Worm (Caenorhabditis elegans): ENCODE results near the gene F32E10.8.
"Not testable (repeated sequence)": the region's sequence is repeated elsewhere in the genome, so short reads cannot be mapped to it uniquely, and the experiment has no call there.

F32E10.8 gene

DNA sequence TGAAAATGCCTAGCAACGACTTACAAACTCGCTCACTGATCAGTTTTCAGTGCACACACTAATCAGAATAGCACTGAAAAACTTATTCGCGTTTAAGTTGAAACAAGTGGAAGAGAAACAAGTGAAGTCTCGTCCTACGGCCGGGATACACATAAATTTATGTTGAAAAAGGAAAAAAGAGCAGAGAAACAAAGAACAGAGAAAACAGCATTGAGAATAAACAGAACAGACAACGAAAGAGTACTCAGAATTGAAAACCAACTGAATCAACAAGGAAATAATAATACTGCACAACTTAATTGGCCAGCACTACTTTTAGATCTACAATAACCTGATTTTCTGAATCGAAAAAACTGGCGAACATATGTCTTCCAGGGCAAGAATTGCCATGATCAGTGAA is 13.1 kb upstream of the F32E10.8 start, which contains the start of gene F49E8.6:
TSS of gene F49E8.6 (minus strand) at position 317 of the 400 bp plus-strand sequence.
- TF ChIP-seq B0310.2 (tag; optimal IDR thresholded peaks at IDR 0.05), result no peak
- TF ChIP-seq ceh-13 (GFP tag; optimal IDR thresholded peaks at IDR 0.05), result no peak
- TF ChIP-seq tbx-11 (GFP tag; IDR thresholded peaks at IDR 0.05), result no peak
- TF ChIP-seq scrt-1 (GFP tag; IDR thresholded peaks at IDR 0.05), result no peak
- TF ChIP-seq hmbx-1 (tag; optimal IDR thresholded peaks at IDR 0.05), result no peak
- no peak for TF ChIP-seq tbx-37 (GFP tag; conservative IDR thresholded peaks at IDR 0.05)
- TF ChIP-seq ets-7 (tag; optimal IDR thresholded peaks at IDR 0.05), result no peak
- no peak for TF ChIP-seq aly-1 (tag; optimal IDR thresholded peaks at IDR 0.05)
- no peak for TF ChIP-seq tra-4 (tag; optimal IDR thresholded peaks at IDR 0.05)
- TF ChIP-seq ceh-36 (tag; optimal IDR thresholded peaks at IDR 0.05), result no peak
- TF ChIP-seq ama-1 (optimal IDR thresholded peaks at IDR 0.05), result no peak

DNA sequence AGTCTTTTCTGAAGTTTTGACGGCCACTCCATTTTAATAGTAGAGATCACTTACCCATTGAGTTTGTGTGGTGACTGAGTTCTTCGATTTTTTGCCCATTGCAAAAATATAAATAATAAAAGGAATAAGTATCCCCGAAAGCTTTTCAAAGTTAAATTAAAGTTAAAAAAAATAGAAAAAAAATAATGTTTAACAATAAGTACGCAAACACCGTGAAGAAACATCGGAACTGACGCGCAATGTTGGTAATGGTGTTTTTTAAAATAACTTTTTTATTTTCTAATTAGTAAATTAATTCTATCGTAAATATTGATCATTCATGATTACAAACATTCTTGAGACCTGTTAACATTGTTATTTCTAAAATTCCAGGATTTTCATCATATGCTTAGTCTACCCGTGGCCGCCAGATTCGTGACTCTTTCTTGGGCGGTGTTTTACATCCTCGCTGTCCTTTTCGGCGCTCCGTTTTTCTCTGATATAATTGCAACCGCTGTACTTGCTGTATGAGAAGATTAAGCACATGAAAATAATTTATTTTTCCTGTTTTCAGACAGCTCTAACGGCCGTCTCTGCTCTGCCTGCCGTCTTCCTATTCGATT is 11.0 kb upstream of the F32E10.8 start, which contains the start of the genes F49E8.7, F49E8.8 and nprl-2:
TSS of gene F49E8.7 (minus strand) at position 101 of the 602 bp plus-strand sequence.
TSS of gene F49E8.8 (plus strand) at position 373 of the 602 bp plus-strand sequence.
TSS of gene nprl-2 (plus strand) at position 552 of the 602 bp plus-strand sequence.
- TF ChIP-seq ets-7 (tag; optimal IDR thresholded peaks at IDR 0.05), result no peak
- TF ChIP-seq flt-1 (GFP tag; IDR thresholded peaks at IDR 0.05), result no peak
- no peak for TF ChIP-seq sea-1 (GFP tag; conservative IDR thresholded peaks at IDR 0.05)
- no peak for TF ChIP-seq F13C5.2 (tag; optimal IDR thresholded peaks at IDR 0.05)
- TF ChIP-seq tbx-37 (GFP tag; conservative IDR thresholded peaks at IDR 0.05), result no peak
- TF ChIP-seq hmbx-1 (tag; optimal IDR thresholded peaks at IDR 0.05), result no peak
- no peak for TF ChIP-seq scrt-1 (GFP tag; IDR thresholded peaks at IDR 0.05)
- TF ChIP-seq hmg-4 (GFP tag; optimal IDR thresholded peaks at IDR 0.05), result no peak
- TF ChIP-seq ceh-13 (GFP tag; optimal IDR thresholded peaks at IDR 0.05), result no peak
- TF ChIP-seq pes-1 (GFP tag; IDR thresholded peaks at IDR 0.05), result no peak
- TF ChIP-seq hnd-1 (tag; optimal IDR thresholded peaks at IDR 0.05), result no peak
- TF ChIP-seq tra-4 (tag; optimal IDR thresholded peaks at IDR 0.05), result no peak
- no peak for TF ChIP-seq ama-1 (optimal IDR thresholded peaks at IDR 0.05)
- TF ChIP-seq aly-1 (tag; optimal IDR thresholded peaks at IDR 0.05), result no peak
- no peak for TF ChIP-seq tbx-11 (GFP tag; IDR thresholded peaks at IDR 0.05)
- TF ChIP-seq ceh-36 (tag; optimal IDR thresholded peaks at IDR 0.05), result no peak

DNA sequence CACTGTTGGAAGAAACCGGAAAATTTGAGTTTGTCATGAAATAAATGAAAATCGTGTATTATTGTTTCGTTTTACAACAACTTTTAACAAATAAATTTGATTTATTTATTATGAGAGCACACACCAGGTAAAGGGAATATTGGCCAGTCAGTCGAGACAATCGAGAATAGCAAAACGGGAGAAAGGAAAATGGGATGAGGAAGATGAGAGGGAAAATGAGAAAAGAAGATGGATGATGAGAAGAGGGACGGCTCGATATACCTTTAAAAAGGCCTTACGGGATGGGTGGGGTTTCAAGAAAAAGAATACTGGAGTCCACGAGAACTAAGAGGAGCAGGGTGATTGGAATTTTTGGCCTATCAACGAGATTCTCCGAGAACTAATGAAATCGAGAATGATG is 8.8 kb upstream of the F32E10.8 start:
- no peak for TF ChIP-seq tbx-11 (GFP tag; IDR thresholded peaks at IDR 0.05)
- no peak for TF ChIP-seq tra-4 (tag; optimal IDR thresholded peaks at IDR 0.05)
- TF ChIP-seq ceh-36 (tag; optimal IDR thresholded peaks at IDR 0.05), result no peak
- no peak for TF ChIP-seq scrt-1 (GFP tag; IDR thresholded peaks at IDR 0.05)
- TF ChIP-seq hmbx-1 (tag; optimal IDR thresholded peaks at IDR 0.05), result no peak
- no peak for TF ChIP-seq hnd-1 (tag; optimal IDR thresholded peaks at IDR 0.05)
- TF ChIP-seq ceh-13 (GFP tag; optimal IDR thresholded peaks at IDR 0.05), result no peak
- no peak for TF ChIP-seq pes-1 (GFP tag; IDR thresholded peaks at IDR 0.05)
- TF ChIP-seq tbx-37 (GFP tag; conservative IDR thresholded peaks at IDR 0.05), result no peak
- TF ChIP-seq ama-1 (optimal IDR thresholded peaks at IDR 0.05), result no peak

DNA sequence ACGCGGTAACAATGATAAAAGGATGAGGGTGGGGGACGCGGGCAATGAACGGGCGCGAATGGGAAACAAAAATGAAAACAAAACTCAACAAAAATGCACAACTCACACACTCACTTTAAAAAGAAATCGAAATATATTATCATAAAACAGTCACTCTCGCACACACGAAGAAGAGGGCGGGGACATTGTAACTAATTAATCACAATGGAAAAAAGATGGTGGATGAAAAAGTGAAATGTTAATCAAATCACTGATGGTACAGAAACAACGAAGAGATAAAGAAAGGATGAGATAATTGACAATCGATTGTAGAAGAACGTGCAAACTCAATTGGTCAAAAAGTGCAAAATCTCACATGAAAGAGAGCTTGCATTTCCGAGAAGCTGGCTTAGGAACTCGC is 8.2 kb upstream of the F32E10.8 start:
- no peak for TF ChIP-seq hmg-4 (GFP tag; optimal IDR thresholded peaks at IDR 0.05)
- no peak for TF ChIP-seq tra-4 (tag; optimal IDR thresholded peaks at IDR 0.05)
- no peak for TF ChIP-seq B0310.2 (tag; optimal IDR thresholded peaks at IDR 0.05)
- no peak for TF ChIP-seq ceh-36 (tag; optimal IDR thresholded peaks at IDR 0.05)
- no peak for TF ChIP-seq tbx-11 (GFP tag; IDR thresholded peaks at IDR 0.05)
- TF ChIP-seq ets-7 (tag; optimal IDR thresholded peaks at IDR 0.05), result no peak

DNA sequence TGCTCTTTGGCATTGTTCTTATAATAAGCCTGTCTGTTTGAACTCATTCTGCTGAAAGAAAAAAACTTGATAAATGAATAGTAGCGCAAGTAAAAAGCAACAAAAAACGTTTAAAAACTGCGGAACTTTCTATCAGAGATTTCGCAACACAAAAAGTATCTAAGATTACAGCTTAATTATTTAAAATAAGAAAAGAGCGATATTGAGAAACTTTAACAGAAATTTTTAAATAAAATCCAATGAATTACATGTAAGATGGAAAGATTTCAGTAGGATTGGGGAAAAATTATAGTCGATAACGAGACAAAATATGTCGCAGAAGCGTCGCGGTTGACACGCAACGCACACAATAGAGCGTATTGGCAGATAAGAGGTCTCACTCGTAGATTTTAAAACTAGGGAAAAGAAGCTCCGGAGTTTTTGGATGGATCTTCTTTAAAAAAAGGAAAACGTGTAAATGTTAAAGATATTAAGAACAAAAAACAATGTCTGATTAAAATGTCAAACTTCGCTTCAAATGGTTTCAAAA is 5.7 kb upstream of the F32E10.8 start, which contains the start of gene ima-3:
TSS of gene ima-3 (minus strand) at position 51 of the 529 bp plus-strand sequence.
- TF ChIP-seq tbx-11 (GFP tag; IDR thresholded peaks at IDR 0.05), result no peak
- TF ChIP-seq tbx-37 (GFP tag; conservative IDR thresholded peaks at IDR 0.05), result 0 out of 2 replicates have a peak, but pooled peaks have one; percentile 21
- TF ChIP-seq F13C5.2 (tag; optimal IDR thresholded peaks at IDR 0.05), result no peak

DNA sequence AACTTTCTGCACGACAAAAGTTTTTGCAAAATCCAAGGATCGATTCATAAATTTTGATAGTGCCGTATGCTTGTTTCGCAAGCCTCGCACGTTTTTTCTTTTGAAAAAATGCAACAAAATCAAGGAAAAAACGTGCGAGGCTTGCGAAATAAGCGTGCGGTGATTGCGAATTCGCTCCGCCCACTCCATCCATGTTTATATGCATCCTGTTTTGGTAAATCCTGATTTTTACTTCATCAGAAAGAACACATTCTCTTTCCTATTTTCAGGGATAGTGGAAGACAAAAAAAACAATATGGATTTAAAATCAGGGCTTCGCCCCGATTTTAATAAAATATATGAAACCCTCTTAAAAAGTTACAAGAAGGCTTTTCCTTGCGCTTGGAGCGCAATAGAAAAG is 3.6 kb upstream of the F32E10.8 start, which contains the start of gene F32E10.9:
TSS of gene F32E10.9 (minus strand) at position 101 of the 400 bp plus-strand sequence.
- TF ChIP-seq tbx-37 (GFP tag; conservative IDR thresholded peaks at IDR 0.05); tbx-11 (GFP tag; IDR thresholded peaks at IDR 0.05); aly-1 (tag; optimal IDR thresholded peaks at IDR 0.05): not testable (repeated sequence)

DNA sequence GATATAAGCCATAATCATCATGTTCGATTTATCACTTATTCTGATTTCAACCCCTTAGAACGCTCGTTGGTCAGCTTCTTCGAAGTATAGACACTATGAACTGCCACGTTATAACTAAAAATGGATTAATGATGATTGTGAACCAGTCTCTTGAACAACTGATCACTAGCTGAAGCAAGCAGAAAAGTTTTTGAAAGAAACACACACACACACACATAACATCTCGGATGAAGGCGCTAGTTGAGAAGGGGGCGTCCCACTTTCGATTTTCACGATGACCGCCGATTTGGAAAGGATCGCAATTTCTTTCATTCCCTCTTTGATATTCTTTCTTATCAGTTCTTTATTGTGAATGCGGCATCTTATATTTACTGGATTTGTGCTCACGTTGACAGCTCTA is 1.2 kb downstream of the F32E10.8 start, which contains the start of gene clec-180:
TSS of gene clec-180 (plus strand) at position 301 of the 400 bp plus-strand sequence.
- TF ChIP-seq tra-4 (tag; optimal IDR thresholded peaks at IDR 0.05) (no peak), B0310.2 (tag; optimal IDR thresholded peaks at IDR 0.05) (no peak), sea-1 (GFP tag; conservative IDR thresholded peaks at IDR 0.05) (no peak), ama-1 (optimal IDR thresholded peaks at IDR 0.05) (no peak), tbx-37 (GFP tag; conservative IDR thresholded peaks at IDR 0.05) (no peak), tbx-11 (GFP tag; IDR thresholded peaks at IDR 0.05) (no peak), hmg-4 (GFP tag; optimal IDR thresholded peaks at IDR 0.05) (no peak), ceh-13 (GFP tag; optimal IDR thresholded peaks at IDR 0.05) (no peak)

DNA sequence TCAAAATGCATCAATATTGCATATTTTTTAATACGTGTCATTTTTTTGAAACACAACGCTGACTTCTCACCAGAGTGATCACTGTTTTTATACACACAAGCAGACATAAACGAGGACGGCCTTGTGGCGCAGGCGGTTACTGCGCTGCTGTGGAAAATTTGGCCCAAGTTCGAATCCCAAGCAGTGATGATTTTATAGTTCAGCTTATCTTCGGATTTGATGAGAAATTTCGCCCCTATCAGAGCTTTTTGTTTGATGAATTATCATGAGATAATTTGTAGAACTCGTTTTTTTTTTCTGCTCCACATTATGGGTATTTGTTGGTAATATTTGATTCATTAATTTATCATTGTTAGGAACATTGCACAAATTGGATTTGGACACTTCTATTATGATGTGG is 6.5 kb downstream of the F32E10.8 start:
- TF ChIP-seq aly-1 (tag; optimal IDR thresholded peaks at IDR 0.05) (peak; percentile 95), B0310.2 (tag; optimal IDR thresholded peaks at IDR 0.05) (peak; percentile 94), ceh-13 (GFP tag; optimal IDR thresholded peaks at IDR 0.05) (peak; percentile 87), ceh-36 (tag; optimal IDR thresholded peaks at IDR 0.05) (peak; percentile 96), tbx-37 (GFP tag; conservative IDR thresholded peaks at IDR 0.05) (peak; percentile 97), hmbx-1 (tag; optimal IDR thresholded peaks at IDR 0.05) (peak; percentile 84), hmg-4 (GFP tag; optimal IDR thresholded peaks at IDR 0.05) (peak; percentile 99), flt-1 (GFP tag; IDR thresholded peaks at IDR 0.05) (peak; percentile 97), ets-7 (tag; optimal IDR thresholded peaks at IDR 0.05) (peak; percentile 90), scrt-1 (GFP tag; IDR thresholded peaks at IDR 0.05) (peak; percentile 95), pes-1 (GFP tag; IDR thresholded peaks at IDR 0.05) (peak; percentile 96), ama-1 (optimal IDR thresholded peaks at IDR 0.05) (peak; percentile 5), tra-4 (tag; optimal IDR thresholded peaks at IDR 0.05) (peak; percentile 96), F13C5.2 (tag; optimal IDR thresholded peaks at IDR 0.05) (peak; percentile 95), sea-1 (GFP tag; conservative IDR thresholded peaks at IDR 0.05) (peak; percentile 97), tbx-11 (GFP tag; IDR thresholded peaks at IDR 0.05) (peak; percentile 92), hnd-1 (tag; optimal IDR thresholded peaks at IDR 0.05) (peak; percentile 96)
